Worm (Caenorhabditis elegans): ENCODE measurements around the gene W04D12.1.

W04D12.1 gene

ce11 chrIII:5874263-5874662 is 37.5 kb downstream of the W04D12.1 start (continued):
- TF ChIP-seq mep-1 (tag; optimal IDR thresholded peaks at IDR 0.05) (no peak), rnt-1 (tag; optimal IDR thresholded peaks at IDR 0.05) (no peak), lin-39 (tag; optimal IDR thresholded peaks at IDR 0.05) (no peak), skn-1 (tag; optimal IDR thresholded peaks at IDR 0.05) (no peak), irx-1 (tag; optimal IDR thresholded peaks at IDR 0.05) (no peak), lir-3 (tag; optimal IDR thresholded peaks at IDR 0.05; ENCODE audit: poor library complexity) (no peak), alr-1 (tag; optimal IDR thresholded peaks at IDR 0.05; ENCODE audit: borderline replicate concordance) (no peak), unc-62 (GFP tag; optimal IDR thresholded peaks at IDR 0.05) (no peak), sup-37 (GFP tag; optimal IDR thresholded peaks at IDR 0.05) (no peak), egl-13 (tag; optimal IDR thresholded peaks at IDR 0.05) (no peak), ztf-11 (tag; optimal IDR thresholded peaks at IDR 0.05) (no peak), nhr-77 (tag; optimal IDR thresholded peaks at IDR 0.05) (no peak), lin-14 (GFP tag; optimal IDR thresholded peaks at IDR 0.05) (peak; percentile 23), fkh-10 (GFP tag; optimal IDR thresholded peaks at IDR 0.05) (no peak), fkh-4 (tag; optimal IDR thresholded peaks at IDR 0.05; ENCODE audit: borderline replicate concordance) (no peak), ceh-82 (tag; optimal IDR thresholded peaks at IDR 0.05) (no peak), elt-3 (tag; optimal IDR thresholded peaks at IDR 0.05) (peak in 4 of 6 experiments; percentile 7 to 51 (median 35)), hpl-2 (GFP tag; optimal IDR thresholded peaks at IDR 0.05) (no peak), nhr-85 (tag) (peak; percentile 86), blmp-1 (tag; optimal IDR thresholded peaks at IDR 0.05) (peak; percentile 39), nhr-19 (GFP tag; conservative IDR thresholded peaks at IDR 0.05) (peak; percentile 58), egl-27 (tag; optimal IDR thresholded peaks at IDR 0.05) (no peak), tlp-1 (tag; optimal IDR thresholded peaks at IDR 0.05) (no peak), zip-4 (GFP tag; optimal IDR thresholded peaks at IDR 0.05) (no peak), efl-1 (optimal IDR thresholded peaks at IDR 0.05) (peak in 1 of 2 experiments; percentile 14), efl-1 (GFP tag; optimal IDR thresholded peaks at IDR 0.05 in 1 of 2) (peak in 1 of 2 experiments; percentile 60), nhr-28 (tag; optimal IDR thresholded peaks at IDR 0.05) (no peak), mef-2 (tag; optimal IDR thresholded peaks at IDR 0.05) (no peak), dpl-1 (GFP tag; optimal IDR thresholded peaks at IDR 0.05) (peak in 1 of 3 experiments; percentile 31), F16B12.6 (tag; optimal IDR thresholded peaks at IDR 0.05) (no peak), dsc-1 (tag; optimal IDR thresholded peaks at IDR 0.05) (no peak), ceh-88 (GFP tag; IDR thresholded peaks at IDR 0.05) (0 out of 2 replicates have a peak, but pooled peaks have one; percentile 11), aly-2 (tag; optimal IDR thresholded peaks at IDR 0.05) (peak; percentile 65), unc-98 (GFP tag; IDR thresholded peaks at IDR 0.05) (no peak), nhr-90 (tag; optimal IDR thresholded peaks at IDR 0.05; ENCODE audit: poor library complexity) (peak; percentile 85), nhr-12 (tag; optimal IDR thresholded peaks at IDR 0.05) (no peak), lin-35 (GFP tag; optimal IDR thresholded peaks at IDR 0.05) (peak in 1 of 2 experiments; percentile 72), nhr-20 (tag; optimal IDR thresholded peaks at IDR 0.05) (peak; percentile 77), snpc-4 (tag; optimal IDR thresholded peaks at IDR 0.05) (no peak)

- TF ChIP-seq ceh-63 (GFP tag; optimal IDR thresholded peaks at IDR 0.05) (no peak), nhr-71 (tag; optimal IDR thresholded peaks at IDR 0.05) (no peak), dsc-1 (tag; optimal IDR thresholded peaks at IDR 0.05) (peak; percentile 19), nhr-28 (tag; optimal IDR thresholded peaks at IDR 0.05) (no peak), efl-1 (optimal IDR thresholded peaks at IDR 0.05) (no peak), efl-1 (GFP tag; optimal IDR thresholded peaks at IDR 0.05 in 1 of 2) (peak in 1 of 2 experiments; percentile 77), egl-27 (tag; optimal IDR thresholded peaks at IDR 0.05) (no peak), rnt-1 (tag; optimal IDR thresholded peaks at IDR 0.05) (no peak)
Observed at ce11 chrIII:5874664-5875417, 38.1 kb downstream of the W04D12.1 start.
